Fruit fly (Drosophila melanogaster) whole organism, embryonic: Measurements from ENCODE around the gene Aef1.
A peak's percentile ranks its signal among the peaks of the same experiment; 100 is the strongest.

Experiments used
- Awh ChIP-seq: fragments of 200-800 bp; sonication (Bioruptor generic); IDR thresholded peaks from 2 replicates; pipeline ENCODE4, ENCODE4 v1.3.6; 2022; ENCODE audit warnings: missing biosample characterization, missing genetic modification characterization
- CG11456 ChIP-seq: fragments of 200-800 bp; sonication (Bioruptor generic); IDR thresholded peaks from 3 replicates; pipeline ENCODE4 v1.3.6; 2022; ENCODE audit warnings: missing biosample characterization, missing genetic modification characterization
- CG11504 ChIP-seq: fragments of 200-800 bp; sonication (Bioruptor generic); optimal IDR thresholded peaks from 3 replicates; lab custom pipeline; 2019; ENCODE audit warnings: missing biosample characterization, mild to moderate bottlenecking, missing genetic modification characterization, moderate library complexity
- CG11695 ChIP-seq: fragments of 200-800 bp; sonication (Bioruptor generic); IDR thresholded peaks from 3 replicates; pipeline ENCODE4 v1.3.6; 2022; ENCODE audit warnings: missing biosample characterization, missing genetic modification characterization
- CG1602 ChIP-seq: fragments of 200-800 bp; sonication (Bioruptor generic); optimal IDR thresholded peaks from 3 replicates; lab custom pipeline; 2016; ENCODE audit warnings: missing biosample characterization, missing genetic modification characterization
- CG17361 ChIP-seq: fragments of 200-800 bp; sonication (Bioruptor generic); IDR thresholded peaks from 3 replicates; pipeline ENCODE4 v1.3.6; 2022; ENCODE audit warnings: missing biosample characterization, missing genetic modification characterization
- CG17612 ChIP-seq: fragments of 200-800 bp; sonication (Bioruptor generic); IDR thresholded peaks from 2 replicates; pipeline ENCODE4 v1.3.6; 2022; ENCODE audit warnings: missing biosample characterization, missing genetic modification characterization
- CG2120 ChIP-seq: fragments of 200-800 bp; sonication (Bioruptor generic); optimal IDR thresholded peaks from 3 replicates; lab custom pipeline; 2016; ENCODE audit warnings: missing biosample characterization, missing genetic modification characterization
- CG2202 ChIP-seq: fragments of 200-800 bp; sonication (Bioruptor generic); optimal IDR thresholded peaks from 2 replicates; lab custom pipeline; 2018; ENCODE audit warnings: missing biosample characterization, mild to moderate bottlenecking, missing genetic modification characterization
- CG2678 ChIP-seq: fragments of 200-800 bp; sonication (Bioruptor generic); optimal IDR thresholded peaks from 3 replicates; lab custom pipeline; 2019; ENCODE audit warnings: missing biosample characterization, mild to moderate bottlenecking, missing genetic modification characterization, moderate library complexity
- CG34422 ChIP-seq: fragments of 200-800 bp; sonication (Bioruptor generic); IDR thresholded peaks from 3 replicates; pipeline ENCODE4 v1.3.6; 2022; ENCODE audit warnings: missing biosample characterization, missing genetic modification characterization
- CG3838 ChIP-seq: fragments of 200-800 bp; sonication (Bioruptor generic); optimal IDR thresholded peaks from 3 replicates; lab custom pipeline; 2016; ENCODE audit warnings: missing biosample characterization, missing genetic modification characterization
- CG6791 ChIP-seq: fragments of 200-800 bp; sonication (Bioruptor generic); IDR thresholded peaks from 3 replicates; pipeline ENCODE4 v1.3.6; 2022; ENCODE audit warnings: missing biosample characterization, missing genetic modification characterization; ENCODE audit not compliant: partially characterized antibody
- CG7839 ChIP-seq: fragments of 200-800 bp; sonication (Bioruptor generic); optimal IDR thresholded peaks from 3 replicates; lab custom pipeline; 2018; ENCODE audit warnings: missing biosample characterization, mild to moderate bottlenecking, missing genetic modification characterization, moderate library complexity
- CG8089 ChIP-seq: fragments of 200-800 bp; sonication (Bioruptor generic); optimal IDR thresholded peaks from 3 replicates; lab custom pipeline; 2016; ENCODE audit warnings: missing biosample characterization, missing genetic modification characterization
- CG9932 ChIP-seq: fragments of 200-800 bp; sonication (Bioruptor generic); IDR thresholded peaks from 2 replicates; pipeline ENCODE4 v1.3.6; 2022; ENCODE audit warnings: missing biosample characterization, missing genetic modification characterization
- CoRest ChIP-seq: fragments of 200-800 bp; sonication (Bioruptor generic); optimal IDR thresholded peaks from 3 replicates; lab custom pipeline; 2018; ENCODE audit warnings: missing biosample characterization, mild to moderate bottlenecking, missing genetic modification characterization, moderate library complexity
- Dad ChIP-seq: fragments of 200-800 bp; sonication (Bioruptor generic); optimal IDR thresholded peaks from 3 replicates; lab custom pipeline; 2016; ENCODE audit warnings: missing biosample characterization, missing genetic modification characterization
- Drgx ChIP-seq: fragments of 200-800 bp; sonication (Bioruptor generic); IDR thresholded peaks from 2 replicates; pipeline ENCODE4 v1.3.6; 2022; ENCODE audit warnings: missing biosample characterization, missing genetic modification characterization
- Eip74EF ChIP-seq, 2 experiments: fragments of 200-800 bp in 1 of 2; fragments of >200 bp in 1 of 2; sonication (Bioruptor generic) in 1 of 2; optimal IDR thresholded peaks; 2 replicates each; lab custom pipeline; 2017 to 2019; ENCODE audit warnings: missing biosample characterization in 2 of 2, missing genetic modification characterization in 2 of 2, mild to moderate bottlenecking in 1 of 2, moderate library complexity in 1 of 2
- Hmr ChIP-seq: fragments of 200-800 bp; sonication (Bioruptor generic); optimal IDR thresholded peaks from 3 replicates; lab custom pipeline; 2017; ENCODE audit warnings: mild to moderate bottlenecking, missing biosample characterization, missing genetic modification reagents, missing genetic modification characterization
- Hr51 ChIP-seq, 2 experiments: fragments of 200-800 bp; sonication (Bioruptor generic); optimal IDR thresholded peaks; 2 replicates in 1 of 2; 3 replicates in 1 of 2; lab custom pipeline; 2016 to 2018; ENCODE audit warnings: missing biosample characterization in 2 of 2, missing genetic modification characterization in 2 of 2, mild to moderate bottlenecking in 1 of 2, moderate library complexity in 1 of 2
- MBD-R2 ChIP-seq: fragments of 200-800 bp; sonication (Bioruptor generic); IDR thresholded peaks from 2 replicates; pipeline ENCODE4 v1.3.6; 2022; ENCODE audit warnings: missing biosample characterization, missing genetic modification characterization
- Meics ChIP-seq: fragments of 200-800 bp; sonication (Bioruptor generic); optimal IDR thresholded peaks from 2 replicates; lab custom pipeline; 2017; ENCODE audit warnings: missing biosample characterization, mild to moderate bottlenecking, missing genetic modification characterization
- Myb ChIP-seq: fragments of 200-800 bp; sonication (Bioruptor generic); optimal IDR thresholded peaks from 2 replicates; lab custom pipeline; 2016; ENCODE audit warnings: missing biosample characterization, missing genetic modification characterization
- Oli ChIP-seq: fragments of 200-800 bp; sonication (Bioruptor generic); optimal IDR thresholded peaks from 2 replicates; lab custom pipeline; 2018; ENCODE audit warnings: missing biosample characterization, mild to moderate bottlenecking, missing genetic modification characterization, moderate library complexity
- PHDP ChIP-seq: fragments of 200-800 bp; sonication (Bioruptor generic); optimal IDR thresholded peaks from 3 replicates; lab custom pipeline; 2018; ENCODE audit warnings: missing biosample characterization, mild to moderate bottlenecking, missing genetic modification characterization, moderate library complexity
- Poxn ChIP-seq: fragments of 200-800 bp; sonication (Bioruptor generic); IDR thresholded peaks from 2 replicates; pipeline ENCODE4 v1.3.6; 2022; ENCODE audit warnings: missing biosample characterization, missing genetic modification characterization
- Rfx ChIP-seq: fragments of 200-800 bp; sonication (Bioruptor generic); IDR thresholded peaks from 2 replicates; pipeline ENCODE4 v1.3.6; 2022; ENCODE audit warnings: missing biosample characterization, missing genetic modification characterization
- Side ChIP-seq: fragments of 200-800 bp; sonication (Bioruptor generic); optimal IDR thresholded peaks from 2 replicates; lab custom pipeline; 2016; ENCODE audit warnings: missing biosample characterization, missing genetic modification characterization
- Sox102F ChIP-seq: fragments of 200-800 bp; sonication (Bioruptor generic); optimal IDR thresholded peaks from 2 replicates; lab custom pipeline; 2018; ENCODE audit warnings: missing biosample characterization, mild to moderate bottlenecking, missing genetic modification characterization, moderate library complexity
- Stat92E ChIP-seq, 3 experiments: fragments of >200 bp in 2 of 3; fragments of 200-800 bp in 1 of 3; sonication (Bioruptor generic) in 1 of 3; optimal IDR thresholded peaks; 2 replicates each; lab custom pipeline; 2017 to 2019; ENCODE audit warnings: missing biosample characterization in 3 of 3, missing genetic modification characterization in 3 of 3, mild to moderate bottlenecking in 1 of 3, moderate library complexity in 1 of 3
- al ChIP-seq: fragments of 200-800 bp; sonication (Bioruptor generic); IDR thresholded peaks from 2 replicates; pipeline ENCODE4 v1.3.6; 2022; ENCODE audit warnings: missing biosample characterization, missing genetic modification characterization
- crp ChIP-seq, 2 experiments: fragments of 200-800 bp; sonication (Bioruptor generic); optimal IDR thresholded peaks; 2 replicates in 1 of 2; 3 replicates in 1 of 2; lab custom pipeline; 2017; ENCODE audit warnings: missing biosample characterization in 2 of 2, missing genetic modification characterization in 2 of 2, mild to moderate bottlenecking in 1 of 2, moderate library complexity in 1 of 2
- cwo ChIP-seq: fragments of 200-800 bp; sonication (Bioruptor generic); optimal IDR thresholded peaks from 3 replicates; lab custom pipeline; 2017; ENCODE audit warnings: missing biosample characterization, missing genetic modification characterization, mild to moderate bottlenecking, moderate library complexity, missing genetic modification reagents
- dmrt99B ChIP-seq: fragments of 200-800 bp; sonication (Bioruptor generic); optimal IDR thresholded peaks from 2 replicates; lab custom pipeline; 2018; ENCODE audit warnings: missing biosample characterization, mild to moderate bottlenecking, missing genetic modification characterization, moderate library complexity
- dysf ChIP-seq: fragments of 200-800 bp; sonication (Bioruptor generic); IDR thresholded peaks from 3 replicates; pipeline ENCODE4 v1.3.6; 2022; ENCODE audit warnings: missing biosample characterization, missing genetic modification characterization
- fd64A ChIP-seq: fragments of 200-800 bp; sonication (Bioruptor generic); optimal IDR thresholded peaks from 3 replicates; lab custom pipeline; 2018; ENCODE audit warnings: missing biosample characterization, mild to moderate bottlenecking, missing genetic modification characterization
- gem ChIP-seq: fragments of 200-800 bp; sonication (Bioruptor generic); optimal IDR thresholded peaks from 2 replicates; lab custom pipeline; 2019; ENCODE audit warnings: missing biosample characterization, mild to moderate bottlenecking, missing genetic modification characterization, moderate library complexity
- grau ChIP-seq: fragments of 200-800 bp; optimal IDR thresholded peaks from 3 replicates; lab custom pipeline; 2019; ENCODE audit warnings: missing biosample characterization, mild to moderate bottlenecking, missing genetic modification characterization, moderate library complexity
- hb ChIP-seq: fragments of 200-800 bp; sonication (Bioruptor generic); IDR thresholded peaks from 3 replicates; pipeline ENCODE4 v1.3.6; 2022; ENCODE audit warnings: missing biosample characterization, missing genetic modification characterization; ENCODE audit not compliant: partially characterized antibody
- lilli ChIP-seq: fragments of 200-800 bp; sonication (Bioruptor generic); optimal IDR thresholded peaks from 3 replicates; lab custom pipeline; 2016; ENCODE audit warnings: missing biosample characterization, missing genetic modification characterization
- p53 ChIP-seq: fragments of 200-800 bp; sonication (Bioruptor generic); optimal IDR thresholded peaks from 2 replicates; lab custom pipeline; 2016; ENCODE audit warnings: missing biosample characterization, missing genetic modification characterization
- pb ChIP-seq: fragments of 200-800 bp; sonication (Bioruptor generic); optimal IDR thresholded peaks from 3 replicates; lab custom pipeline; 2016; ENCODE audit warnings: missing biosample characterization, missing genetic modification characterization
- psq ChIP-seq: fragments of 200-800 bp; sonication (Bioruptor generic); optimal IDR thresholded peaks from 2 replicates; lab custom pipeline; 2017; ENCODE audit warnings: missing biosample characterization, missing genetic modification characterization
- vnd ChIP-seq: fragments of 200-800 bp; sonication (Bioruptor generic); IDR thresholded peaks from 3 replicates; pipeline ENCODE4 v1.3.6; 2022; ENCODE audit warnings: missing biosample characterization, missing genetic modification characterization; ENCODE audit not compliant: partially characterized antibody
- vvl ChIP-seq: fragments of 200-800 bp; sonication (Bioruptor generic); IDR thresholded peaks from 2 replicates; pipeline ENCODE4 v1.3.6; 2022; ENCODE audit warnings: missing biosample characterization, missing genetic modification characterization
- wek ChIP-seq: fragments of 200-800 bp; sonication (Bioruptor generic); optimal IDR thresholded peaks from 3 replicates; lab custom pipeline; 2018; ENCODE audit warnings: missing biosample characterization, mild to moderate bottlenecking, missing genetic modification characterization, moderate library complexity

The Aef1 gene

dm6 chr3L:21412140-21412539 lies 21.1 kb upstream of the Aef1 start (continued):
- TF ChIP-seq Awh (GFP tag; lab: Robert Waterston, UW) (no peak), Myb (GFP tag; lab: Kevin White, UChicago) (no peak), MBD-R2 (no peak), Side (GFP tag; lab: Kevin White, UChicago) (no peak), pb (GFP tag; lab: Kevin White, UChicago) (no peak), fd64A (GFP tag; lab: Kevin White, UChicago) (peak; percentile 16), Dad (GFP tag; lab: Kevin White, UChicago) (no peak), Stat92E (GFP tag; optimal IDR thresholded peaks at IDR 0.05; lab: Kevin White, UChicago) (no peak), p53 (GFP tag; lab: Kevin White, UChicago) (peak; percentile 45)

- TF ChIP-seq Sox102F (peak; percentile 32), dysf (GFP tag; lab: Robert Waterston, UW) (peak; percentile 26; the same call in 1 of the 3 replicates), PHDP (tag; lab: Kevin White, UChicago) (peak; percentile 3), CG1602 (no peak), Hr51 (GFP tag; optimal IDR thresholded peaks at IDR 0.05; lab: Kevin White, UChicago) (peak in 1 of 2 experiments; percentile 38), CG3838 (GFP tag; lab: Kevin White, UChicago) (no peak), gem (tag; lab: Kevin White, UChicago) (peak; percentile 61), Rfx (peak; percentile 36; the same call in 1 of the 2 replicates), CG8089 (no peak), Drgx (GFP tag; lab: Robert Waterston, UW) (0 out of 2 replicates have a peak, but pooled peaks have one; percentile 11), Meics (GFP tag; lab: Kevin White, UChicago) (peak; percentile 4), CG11695 (GFP tag; lab: Robert Waterston, UW) (0 out of 3 replicates have a peak, but pooled peaks have one; percentile 20), grau (peak; percentile 9), cwo (GFP tag; lab: Kevin White, UChicago) (peak; percentile 11), CoRest (tag; lab: Kevin White, UChicago) (peak; percentile 5), Oli (tag; lab: Kevin White, UChicago) (peak; percentile 14), CG17361 (GFP tag; lab: Robert Waterston, UW) (0 out of 3 replicates have a peak, but pooled peaks have one; percentile 23), CG7839 (peak; percentile 32), al (peak; percentile 31; the same call in 1 of the 2 replicates), CG2678 (tag; lab: Kevin White, UChicago) (peak; percentile 36), CG11504 (tag; lab: Kevin White, UChicago) (peak; percentile 43), lilli (GFP tag; lab: Kevin White, UChicago) (no peak), dmrt99B (tag; lab: Kevin White, UChicago) (peak; percentile 8), CG2202 (tag; lab: Kevin White, UChicago) (no peak)
These were observed 18.9 kb upstream of the Aef1 start for dm6 chr3L:21414331-21414730.

dm6 chr3L:21416921-21417447 lies 16.2 kb upstream of the Aef1 start:
- TF ChIP-seq vnd: no peak
- no peak for TF ChIP-seq wek (GFP tag; lab: Kevin White, UChicago)
- no peak for TF ChIP-seq CG34422 (GFP tag; lab: Robert Waterston, UW)
- no peak for TF ChIP-seq hb (GFP tag; lab: Robert Waterston, UW)
- TF ChIP-seq CG2120: peak; percentile 41
- TF ChIP-seq CG17612 (GFP tag; lab: Robert Waterston, UW): no peak
- TF ChIP-seq crp (GFP tag; optimal IDR thresholded peaks at IDR 0.05; lab: Kevin White, UChicago): no peak
- no peak for TF ChIP-seq Poxn (GFP tag; lab: Robert Waterston, UW)
- TF ChIP-seq CG11456: 0 out of 3 replicates have a peak, but pooled peaks have one; percentile 26
- no peak for TF ChIP-seq psq (GFP tag; lab: Kevin White, UChicago)
- TF ChIP-seq CG9932 (GFP tag; lab: Robert Waterston, UW): peak; percentile 50
- TF ChIP-seq Hmr (GFP tag; lab: Kevin White, UChicago): peak; percentile 10
- no peak for TF ChIP-seq Eip74EF (GFP tag; optimal IDR thresholded peaks at IDR 0.05; lab: Kevin White, UChicago)
- no peak for TF ChIP-seq CG6791 (GFP tag; lab: Robert Waterston, UW)
- 0 out of 2 replicates have a peak, but pooled peaks have one; percentile 40 for TF ChIP-seq vvl
